Worm (Caenorhabditis elegans) whole organism, mixed stage, embryonic: ENCODE measurements around the gene nhr-195.

ENCODE experiments used
- bed-3 ChIP-seq: fragments of 200-800 bp; sonication (Bioruptor generic); optimal IDR thresholded peaks from 3 replicates; lab custom pipeline; 2018; ENCODE audit warnings: mild to moderate bottlenecking, missing genetic modification characterization, moderate library complexity, missing compliant biosample characterization
- blmp-1 ChIP-seq: fragments of 150-350 bp; optimal IDR thresholded peaks from 2 replicates; lab custom pipeline; 2014; ENCODE audit warnings: missing biosample characterization, missing genetic modification characterization
- ceh-39 ChIP-seq: fragments of 150-350 bp; optimal IDR thresholded peaks from 2 replicates; lab custom pipeline; 2014; ENCODE audit warnings: missing biosample characterization, missing genetic modification characterization
- ceh-83 ChIP-seq: fragments of 200-800 bp; sonication (Bioruptor generic); optimal IDR thresholded peaks from 2 replicates; lab custom pipeline; 2018; ENCODE audit warnings: mild to moderate bottlenecking, missing genetic modification characterization, missing compliant biosample characterization
- ces-1 ChIP-seq: fragments of 150-350 bp; optimal IDR thresholded peaks from 2 replicates; lab custom pipeline; 2014; ENCODE audit warnings: missing biosample characterization, missing genetic modification reagents, missing genetic modification characterization
- drap-1 ChIP-seq: fragments of 200-800 bp; sonication (Bioruptor generic); optimal IDR thresholded peaks from 3 replicates; lab custom pipeline; 2018; ENCODE audit warnings: mild to moderate bottlenecking, missing genetic modification characterization, missing compliant biosample characterization
- flh-1 ChIP-seq: fragments of 200-800 bp; sonication (Bioruptor generic); optimal IDR thresholded peaks from 2 replicates; lab custom pipeline; 2018; ENCODE audit warnings: mild to moderate bottlenecking, missing genetic modification characterization, moderate library complexity, missing compliant biosample characterization
- ham-2 ChIP-seq: fragments of 200-800 bp; sonication (Bioruptor generic); optimal IDR thresholded peaks from 2 replicates; lab custom pipeline; 2018; ENCODE audit warnings: mild to moderate bottlenecking, missing genetic modification characterization, missing compliant biosample characterization
- hlh-1 ChIP-seq: fragments of 150-350 bp; optimal IDR thresholded peaks from 2 replicates; lab custom pipeline; 2014; ENCODE audit warnings: missing biosample characterization, missing genetic modification reagents, missing genetic modification characterization
- lin-13 ChIP-seq: fragments of 150-350 bp; optimal IDR thresholded peaks from 2 replicates; lab custom pipeline; 2014; ENCODE audit warnings: missing biosample characterization, missing genetic modification characterization
- lin-32 ChIP-seq: fragments of 200-800 bp; sonication (Bioruptor generic); optimal IDR thresholded peaks from 2 replicates; lab custom pipeline; 2018; ENCODE audit warnings: mild to moderate bottlenecking, missing genetic modification characterization, missing compliant biosample characterization
- lsy-2 ChIP-seq: fragments of 150-350 bp; optimal IDR thresholded peaks from 2 replicates; lab custom pipeline; 2014; ENCODE audit warnings: missing biosample characterization, missing genetic modification characterization
- mab-5 ChIP-seq: fragments of 150-350 bp; optimal IDR thresholded peaks from 2 replicates; lab custom pipeline; 2014; ENCODE audit warnings: missing biosample characterization, missing genetic modification characterization
- mep-1 ChIP-seq: fragments of 150-350 bp; optimal IDR thresholded peaks from 2 replicates; lab custom pipeline; 2017; ENCODE audit warnings: missing biosample characterization, missing genetic modification reagents, missing genetic modification characterization, inconsistent platforms
- mls-2 ChIP-seq: sonication (generic microtip); optimal IDR thresholded peaks from 2 replicates; lab custom pipeline; 2016; ENCODE audit warnings: mild to moderate bottlenecking, missing genetic modification characterization, moderate library complexity, missing compliant biosample characterization
- nhr-12 ChIP-seq: fragments of 150-350 bp; optimal IDR thresholded peaks from 2 replicates; lab custom pipeline; 2014; ENCODE audit warnings: missing biosample characterization, missing genetic modification characterization
- nhr-76 ChIP-seq: sonication (generic microtip); optimal IDR thresholded peaks from 2 replicates; lab custom pipeline; 2017; ENCODE audit warnings: missing biosample characterization, missing genetic modification characterization
- sptf-1 ChIP-seq: sonication (generic microtip); optimal IDR thresholded peaks from 2 replicates; lab custom pipeline; 2017; ENCODE audit warnings: mild to moderate bottlenecking, missing genetic modification characterization, moderate library complexity, missing compliant biosample characterization
- tbx-8 ChIP-seq: fragments of 200-800 bp; sonication (Bioruptor generic); optimal IDR thresholded peaks from 2 replicates; lab custom pipeline; 2018; ENCODE audit warnings: mild to moderate bottlenecking, missing genetic modification characterization, moderate library complexity, missing compliant biosample characterization
- unc-120 ChIP-seq: sonication (generic microtip); optimal IDR thresholded peaks from 2 replicates; lab custom pipeline; 2017; ENCODE audit warnings: missing genetic modification characterization, missing compliant biosample characterization; ENCODE audit not compliant: poor library complexity, severe bottlenecking
- unc-39 ChIP-seq: fragments of 150-350 bp; optimal IDR thresholded peaks from 2 replicates; lab custom pipeline; 2014; ENCODE audit warnings: missing biosample characterization, missing genetic modification characterization
- unc-62 ChIP-seq: fragments of 150-350 bp; optimal IDR thresholded peaks from 2 replicates; lab custom pipeline; 2014; ENCODE audit warnings: missing biosample characterization, missing genetic modification reagents, missing genetic modification characterization
- zip-8 ChIP-seq: fragments of 150-350 bp; optimal IDR thresholded peaks from 2 replicates; lab custom pipeline; 2014; ENCODE audit warnings: missing biosample characterization, missing genetic modification characterization
- ztf-11 ChIP-seq: fragments of 150-350 bp; optimal IDR thresholded peaks from 2 replicates; lab custom pipeline; 2014; ENCODE audit warnings: missing biosample characterization, missing genetic modification characterization

Gene nhr-195

DNA sequence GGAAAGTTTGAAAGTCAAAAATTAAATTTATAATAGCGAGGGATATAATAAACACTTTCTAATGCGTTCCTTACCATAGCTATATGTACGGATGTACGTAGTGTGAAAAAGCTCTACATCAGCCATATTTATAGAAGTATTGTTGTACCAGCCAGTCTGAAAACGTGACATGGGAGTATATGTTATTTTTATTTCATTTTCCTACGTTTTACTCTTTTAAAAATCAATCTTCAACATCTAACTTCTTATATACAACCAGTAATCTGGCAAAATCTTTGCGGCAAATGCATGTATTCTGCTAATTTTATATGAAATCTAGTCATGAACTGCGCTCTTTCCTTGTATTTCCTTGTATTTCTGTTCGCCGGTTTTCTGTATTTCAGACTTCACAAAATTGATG is 39.9 kb downstream of the nhr-195 start, which contains the start of gene H14N18.2:
Gene H14N18.2 (plus strand): TSS at position 301 of the 400 bp plus-strand sequence.
- TF ChIP-seq ces-1 (GFP tag; lab: Kevin White, UChicago) (no peak), sptf-1 (no peak), mab-5 (no peak), zip-8 (tag; lab: Kevin White, UChicago) (no peak), nhr-76 (tag; lab: Kevin White, UChicago) (no peak), mls-2 (tag; lab: Kevin White, UChicago) (no peak), unc-120 (tag; lab: Kevin White, UChicago) (no peak), lsy-2 (tag; lab: Kevin White, UChicago) (no peak), ztf-11 (tag; lab: Kevin White, UChicago) (no peak)

DNA sequence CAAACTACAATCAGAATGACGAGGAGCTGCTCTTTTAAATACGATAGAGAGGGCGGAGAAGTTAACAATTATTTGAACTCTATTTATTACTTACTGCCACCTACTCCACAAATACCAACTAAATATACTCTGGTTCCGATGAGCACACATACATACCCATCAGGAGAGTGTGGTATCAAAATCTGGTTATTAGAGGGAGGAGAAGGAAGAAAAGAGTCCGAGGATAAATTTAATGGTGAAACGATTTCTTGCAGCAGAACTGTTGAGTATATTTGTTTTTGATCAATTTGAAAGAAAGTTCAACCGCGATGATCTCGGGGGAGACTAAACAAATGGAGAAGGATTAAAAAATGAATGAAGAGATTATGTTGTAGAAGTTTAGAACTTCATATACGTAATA is 43.2 kb downstream of the nhr-195 start, which contains the start of gene H14N18.4:
Gene H14N18.4 (minus strand): TSS at position 12 of the 400 bp plus-strand sequence.
- TF ChIP-seq unc-39 (no peak), mep-1 (tag; lab: Kevin White, UChicago) (no peak)

DNA sequence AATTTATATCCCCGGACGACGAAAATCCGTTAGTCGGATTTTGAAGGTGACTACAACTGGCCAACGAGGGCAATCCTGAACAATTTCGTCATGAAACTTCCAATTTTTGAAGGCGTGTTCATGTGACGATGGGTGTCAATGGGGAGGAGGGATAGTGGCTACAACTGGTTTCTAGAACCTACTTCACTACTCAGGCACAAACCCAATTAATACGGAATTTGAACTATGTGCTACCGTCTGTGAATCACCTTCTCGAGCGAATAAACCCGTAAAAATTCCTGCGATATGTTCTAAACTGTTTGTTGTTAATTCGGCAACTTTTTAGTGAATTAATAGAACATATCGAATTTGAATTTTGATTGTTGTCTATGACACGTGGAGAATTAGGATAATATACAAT is 44.5 kb downstream of the nhr-195 start:
- TF ChIP-seq unc-120 (tag; lab: Kevin White, UChicago) (no peak), bed-3 (GFP tag; lab: Kevin White, UChicago) (no peak), sptf-1 (no peak), mls-2 (tag; lab: Kevin White, UChicago) (no peak), ces-1 (GFP tag; lab: Kevin White, UChicago) (no peak), ztf-11 (tag; lab: Kevin White, UChicago) (no peak), flh-1 (GFP tag; lab: Kevin White, UChicago) (no peak), unc-39 (no peak), ceh-39 (tag; lab: Kevin White, UChicago) (no peak), drap-1 (GFP tag; lab: Kevin White, UChicago) (no peak), lin-32 (GFP tag; lab: Kevin White, UChicago) (no peak), blmp-1 (tag; lab: Kevin White, UChicago) (no peak), zip-8 (tag; lab: Kevin White, UChicago) (no peak), ceh-83 (GFP tag; lab: Kevin White, UChicago) (no peak), mab-5 (no peak), lin-13 (tag; lab: Kevin White, UChicago) (no peak), mep-1 (tag; lab: Kevin White, UChicago) (no peak), lsy-2 (tag; lab: Kevin White, UChicago) (no peak)
- TF ChIP-seq, all 35 proteins: peak for 0

DNA sequence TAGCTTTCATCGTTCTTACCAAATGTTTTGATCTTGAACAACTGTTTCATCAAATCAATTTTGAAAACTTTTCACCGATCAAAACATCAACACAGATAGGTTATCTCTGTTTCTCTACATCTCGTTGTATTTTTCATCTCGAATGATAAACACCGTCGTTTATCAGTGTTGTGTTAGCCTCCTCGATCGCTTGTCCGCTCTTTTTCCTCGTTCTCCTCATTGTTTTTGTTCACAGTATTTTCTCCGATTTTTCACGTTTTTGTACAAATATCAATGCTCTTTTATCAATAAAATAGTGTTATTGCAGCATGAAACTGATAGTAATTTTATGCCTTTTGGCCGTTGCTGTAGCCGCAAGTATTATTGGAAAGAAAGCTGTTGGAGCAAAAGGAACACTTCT is 49.4 kb downstream of the nhr-195 start, which contains the start of gene ttr-47:
Gene ttr-47 (plus strand): TSS at position 308 of the 400 bp plus-strand sequence.
- no peak for TF ChIP-seq sptf-1
- TF ChIP-seq flh-1 (GFP tag; lab: Kevin White, UChicago), result no peak
- no peak for TF ChIP-seq nhr-12 (tag; lab: Kevin White, UChicago)
- no peak for TF ChIP-seq unc-62 (GFP tag; lab: Kevin White, UChicago)
- TF ChIP-seq ham-2 (GFP tag; lab: Kevin White, UChicago), result no peak
- no peak for TF ChIP-seq nhr-76 (tag; lab: Kevin White, UChicago)
- no peak for TF ChIP-seq tbx-8 (GFP tag; lab: Kevin White, UChicago)
- TF ChIP-seq hlh-1 (tag; lab: Kevin White, UChicago), result peak; percentile 2
